Fruit fly (Drosophila melanogaster) whole organism, embryonic: ENCODE results near the gene CG13024.

Source experiments
- Ada2b ChIP-seq: fragments of 200-800 bp; sonication (Bioruptor generic); IDR thresholded peaks from 2 replicates; pipeline ENCODE4 v1.3.6; 2022; ENCODE audit warnings: missing biosample characterization, missing genetic modification characterization
- Blimp-1 ChIP-seq: fragments of 200-800 bp; sonication (Bioruptor generic); optimal IDR thresholded peaks from 3 replicates; lab custom pipeline; 2018; ENCODE audit warnings: missing biosample characterization, missing genetic modification characterization, mild to moderate bottlenecking, moderate library complexity, missing genetic modification reagents
- CG10147 ChIP-seq: fragments of 200-800 bp; sonication (Bioruptor generic); optimal IDR thresholded peaks from 2 replicates; lab custom pipeline; 2019; ENCODE audit warnings: missing biosample characterization, mild to moderate bottlenecking, missing genetic modification characterization, moderate library complexity
- CG10267 ChIP-seq: fragments of 200-800 bp; sonication (Bioruptor generic); optimal IDR thresholded peaks from 2 replicates; lab custom pipeline; 2018; ENCODE audit warnings: missing biosample characterization, mild to moderate bottlenecking, missing genetic modification characterization, moderate library complexity
- CG11504 ChIP-seq: fragments of 200-800 bp; sonication (Bioruptor generic); optimal IDR thresholded peaks from 3 replicates; lab custom pipeline; 2019; ENCODE audit warnings: missing biosample characterization, mild to moderate bottlenecking, missing genetic modification characterization, moderate library complexity
- CG12659 ChIP-seq: fragments of 200-800 bp; sonication (Bioruptor generic); optimal IDR thresholded peaks from 3 replicates; lab custom pipeline; 2017; ENCODE audit warnings: mild to moderate bottlenecking, missing biosample characterization, missing genetic modification reagents, missing genetic modification characterization
- CG13296 ChIP-seq: fragments of 200-800 bp; sonication (Bioruptor generic); optimal IDR thresholded peaks from 3 replicates; lab custom pipeline; 2018; ENCODE audit warnings: missing biosample characterization, mild to moderate bottlenecking, missing genetic modification characterization
- CG15269 ChIP-seq: fragments of 200-800 bp; sonication (Bioruptor generic); optimal IDR thresholded peaks from 2 replicates; lab custom pipeline; 2018; ENCODE audit warnings: missing biosample characterization, mild to moderate bottlenecking, missing genetic modification characterization, moderate library complexity
- CG17361 ChIP-seq: fragments of 200-800 bp; sonication (Bioruptor generic); IDR thresholded peaks from 3 replicates; pipeline ENCODE4 v1.3.6; 2022; ENCODE audit warnings: missing biosample characterization, missing genetic modification characterization
- CG17385 ChIP-seq: fragments of 200-800 bp; sonication (Bioruptor generic); optimal IDR thresholded peaks from 3 replicates; lab custom pipeline; 2018; ENCODE audit warnings: missing biosample characterization, mild to moderate bottlenecking, missing genetic modification characterization
- CG17829 ChIP-seq: fragments of 200-800 bp; optimal IDR thresholded peaks from 2 replicates; lab custom pipeline; 2019; ENCODE audit warnings: missing biosample characterization, mild to moderate bottlenecking, missing genetic modification characterization, moderate library complexity
- CG18619 ChIP-seq: fragments of 200-800 bp; sonication (Bioruptor generic); optimal IDR thresholded peaks from 3 replicates; lab custom pipeline; 2017; ENCODE audit warnings: missing biosample characterization, mild to moderate bottlenecking, missing genetic modification characterization
- CG2129 ChIP-seq: fragments of 200-800 bp; sonication (Bioruptor generic); IDR thresholded peaks from 2 replicates; pipeline ENCODE4 v1.3.6; 2022; ENCODE audit warnings: missing biosample characterization, missing genetic modification characterization; ENCODE audit not compliant: partially characterized antibody
- CG2678 ChIP-seq: fragments of 200-800 bp; sonication (Bioruptor generic); optimal IDR thresholded peaks from 3 replicates; lab custom pipeline; 2019; ENCODE audit warnings: missing biosample characterization, mild to moderate bottlenecking, missing genetic modification characterization, moderate library complexity
- CG2712 ChIP-seq: fragments of 200-800 bp; optimal IDR thresholded peaks from 3 replicates; lab custom pipeline; 2019; ENCODE audit warnings: missing biosample characterization, mild to moderate bottlenecking, missing genetic modification characterization, moderate library complexity
- CG2875 ChIP-seq: fragments of 200-800 bp; sonication (Bioruptor generic); optimal IDR thresholded peaks from 2 replicates; lab custom pipeline; 2017; ENCODE audit warnings: missing biosample characterization, mild to moderate bottlenecking, missing genetic modification characterization, missing genetic modification reagents
- CG30403 ChIP-seq: fragments of 200-800 bp; sonication (Bioruptor generic); optimal IDR thresholded peaks from 3 replicates; lab custom pipeline; 2016; ENCODE audit warnings: missing biosample characterization, missing genetic modification characterization
- CG31365 ChIP-seq: fragments of 200-800 bp; sonication (Bioruptor generic); optimal IDR thresholded peaks from 2 replicates; lab custom pipeline; 2018; ENCODE audit warnings: missing biosample characterization, mild to moderate bottlenecking, missing genetic modification characterization
- CG31441 ChIP-seq: fragments of 200-800 bp; sonication (Bioruptor generic); IDR thresholded peaks from 2 replicates; pipeline ENCODE4 v1.3.6; 2022; ENCODE audit warnings: missing biosample characterization, missing genetic modification characterization
- CG7556 ChIP-seq: fragments of 200-800 bp; sonication (Bioruptor generic); optimal IDR thresholded peaks from 2 replicates; lab custom pipeline; 2017; ENCODE audit warnings: missing biosample characterization, mild to moderate bottlenecking, missing genetic modification characterization
- CG7839 ChIP-seq: fragments of 200-800 bp; sonication (Bioruptor generic); optimal IDR thresholded peaks from 3 replicates; lab custom pipeline; 2018; ENCODE audit warnings: missing biosample characterization, mild to moderate bottlenecking, missing genetic modification characterization, moderate library complexity
- CG8924 ChIP-seq: fragments of 200-800 bp; optimal IDR thresholded peaks from 3 replicates; lab custom pipeline; 2019; ENCODE audit warnings: missing biosample characterization, mild to moderate bottlenecking, missing genetic modification characterization, moderate library complexity
- CG9437 ChIP-seq: fragments of 200-800 bp; sonication (Bioruptor generic); optimal IDR thresholded peaks from 2 replicates; lab custom pipeline; 2018; ENCODE audit warnings: missing biosample characterization, mild to moderate bottlenecking, missing genetic modification characterization
- Ets65A ChIP-seq: fragments of 200-800 bp; sonication (Bioruptor generic); peaks from one replicate; lab custom pipeline; 2016; ENCODE audit warnings: missing biosample characterization, missing genetic modification characterization
- Hr51 ChIP-seq, 2 experiments: fragments of 200-800 bp; sonication (Bioruptor generic); optimal IDR thresholded peaks; 2 replicates in 1 of 2; 3 replicates in 1 of 2; lab custom pipeline; 2016 to 2018; ENCODE audit warnings: missing biosample characterization in 2 of 2, missing genetic modification characterization in 2 of 2, mild to moderate bottlenecking in 1 of 2, moderate library complexity in 1 of 2
- Nf-YC ChIP-seq: fragments of 200-800 bp; optimal IDR thresholded peaks from 3 replicates; lab custom pipeline; 2019; ENCODE audit warnings: missing biosample characterization, mild to moderate bottlenecking, missing genetic modification characterization, moderate library complexity
- Oli ChIP-seq: fragments of 200-800 bp; sonication (Bioruptor generic); optimal IDR thresholded peaks from 2 replicates; lab custom pipeline; 2018; ENCODE audit warnings: missing biosample characterization, mild to moderate bottlenecking, missing genetic modification characterization, moderate library complexity
- Ptx1 ChIP-seq: fragments of 200-800 bp; sonication (Bioruptor generic); IDR thresholded peaks from 2 replicates; pipeline ENCODE4 v1.3.6; 2022; ENCODE audit warnings: missing biosample characterization, missing genetic modification characterization
- Sox100B ChIP-seq: fragments of 200-800 bp; sonication (Bioruptor generic); optimal IDR thresholded peaks from 3 replicates; lab custom pipeline; 2018; ENCODE audit warnings: missing biosample characterization, mild to moderate bottlenecking, missing genetic modification characterization
- Sox102F ChIP-seq: fragments of 200-800 bp; sonication (Bioruptor generic); optimal IDR thresholded peaks from 2 replicates; lab custom pipeline; 2018; ENCODE audit warnings: missing biosample characterization, mild to moderate bottlenecking, missing genetic modification characterization, moderate library complexity
- Spps ChIP-seq: fragments of 200-800 bp; sonication (Bioruptor generic); optimal IDR thresholded peaks from 2 replicates; lab custom pipeline; 2018; ENCODE audit warnings: missing biosample characterization, mild to moderate bottlenecking, missing genetic modification characterization
- Xrp1 ChIP-seq: fragments of 200-800 bp; sonication (Bioruptor generic); IDR thresholded peaks from 2 replicates; pipeline ENCODE4 v1.3.6; 2022; ENCODE audit warnings: missing biosample characterization, missing genetic modification characterization
- aop ChIP-seq: fragments of 200-800 bp; sonication (Bioruptor generic); IDR thresholded peaks from 2 replicates; pipeline ENCODE4 v1.3.6; 2022; ENCODE audit warnings: missing biosample characterization, missing genetic modification characterization
- bsh ChIP-seq, 2 experiments: fragments of 200-800 bp; sonication (Bioruptor generic); optimal IDR thresholded peaks; 2 replicates each; lab custom pipeline; 2017 to 2018; ENCODE audit warnings: mild to moderate bottlenecking in 2 of 2, missing biosample characterization in 2 of 2, missing genetic modification characterization in 2 of 2, moderate library complexity in 1 of 2
- chif ChIP-seq, 2 experiments: fragments of 200-800 bp; sonication (Bioruptor generic); optimal IDR thresholded peaks; 3 replicates each; lab custom pipeline; 2016; ENCODE audit warnings: missing biosample characterization in 2 of 2, missing genetic modification characterization in 2 of 2
- dm ChIP-seq: fragments of 200-800 bp; sonication (Bioruptor generic); optimal IDR thresholded peaks from 3 replicates; lab custom pipeline; 2016; ENCODE audit warnings: missing biosample characterization, missing genetic modification characterization
- fd96Cb ChIP-seq: fragments of 200-800 bp; sonication (Bioruptor generic); optimal IDR thresholded peaks from 2 replicates; lab custom pipeline; 2018; ENCODE audit warnings: missing biosample characterization, mild to moderate bottlenecking, missing genetic modification characterization, moderate library complexity
- fu2 ChIP-seq: fragments of 200-800 bp; sonication (Bioruptor generic); optimal IDR thresholded peaks from 2 replicates; lab custom pipeline; 2016; ENCODE audit warnings: missing biosample characterization, missing genetic modification characterization
- gem ChIP-seq: fragments of 200-800 bp; sonication (Bioruptor generic); optimal IDR thresholded peaks from 2 replicates; lab custom pipeline; 2019; ENCODE audit warnings: missing biosample characterization, mild to moderate bottlenecking, missing genetic modification characterization, moderate library complexity
- ind ChIP-seq: fragments of 200-800 bp; sonication (Bioruptor generic); optimal IDR thresholded peaks from 3 replicates; lab custom pipeline; 2016; ENCODE audit warnings: missing biosample characterization, missing genetic modification characterization
- ken ChIP-seq: fragments of 200-800 bp; sonication (Bioruptor generic); IDR thresholded peaks from 3 replicates; pipeline ENCODE4 v1.3.6; 2022; ENCODE audit warnings: missing biosample characterization, missing genetic modification characterization
- lola ChIP-seq, 3 experiments: fragments of >200 bp in 2 of 3; fragments of 200-800 bp in 1 of 3; sonication (Bioruptor generic) in 1 of 3; optimal IDR thresholded peaks; 2 replicates each; lab custom pipeline; 2017 to 2019; ENCODE audit warnings: missing biosample characterization in 3 of 3, missing genetic modification characterization in 3 of 3, mild to moderate bottlenecking in 1 of 3, moderate library complexity in 1 of 3
- nmo ChIP-seq: fragments of 200-800 bp; sonication (Bioruptor generic); optimal IDR thresholded peaks from 2 replicates; lab custom pipeline; 2018; ENCODE audit warnings: missing biosample characterization, mild to moderate bottlenecking, missing genetic modification characterization, moderate library complexity
- sisA ChIP-seq: fragments of 200-800 bp; sonication (Bioruptor generic); IDR thresholded peaks from 2 replicates; pipeline ENCODE4 v1.3.6; 2022; ENCODE audit warnings: missing biosample characterization, missing genetic modification characterization
- slou ChIP-seq: fragments of 200-800 bp; sonication (Bioruptor generic); optimal IDR thresholded peaks from 3 replicates; lab custom pipeline; 2016; ENCODE audit warnings: missing biosample characterization, missing genetic modification characterization
- tap ChIP-seq: fragments of 200-800 bp; optimal IDR thresholded peaks from 3 replicates; lab custom pipeline; 2019; ENCODE audit warnings: missing biosample characterization, mild to moderate bottlenecking, missing genetic modification characterization, moderate library complexity
- usp ChIP-seq: fragments of >200 bp; optimal IDR thresholded peaks from 2 replicates; lab custom pipeline; 2017; ENCODE audit warnings: missing biosample characterization, missing genetic modification characterization

Gene CG13024

dm6 chr3L:16829983-16830382 lies 1.1 kb upstream of the CG13024 start (continued):
- TF ChIP-seq Ets65A (GFP tag; lab: Kevin White, UChicago) = peak; percentile 87
- TF ChIP-seq ken (GFP tag; lab: Robert Waterston, UW) = 0 out of 3 replicates have a peak, but pooled peaks have one; percentile 15
- TF ChIP-seq Blimp-1 (GFP tag; lab: Kevin White, UChicago) = peak; percentile 59

- TF ChIP-seq CG7556 (GFP tag; lab: Kevin White, UChicago) = peak; percentile 47
- TF ChIP-seq Sox100B (GFP tag; lab: Kevin White, UChicago) = peak; percentile 13
- TF ChIP-seq CG8924 (tag; lab: Kevin White, UChicago) = peak; percentile 29
- TF ChIP-seq CG11504 (tag; lab: Kevin White, UChicago) = peak; percentile 73
- TF ChIP-seq CG12659 = peak; percentile 8
- TF ChIP-seq nmo (GFP tag; lab: Kevin White, UChicago) = peak; percentile 45
- TF ChIP-seq CG17829 (tag; lab: Kevin White, UChicago) = peak; percentile 19
- TF ChIP-seq Ptx1 (GFP tag; lab: Robert Waterston, UW) = peak; percentile 45
- no peak for TF ChIP-seq slou (GFP tag; lab: Kevin White, UChicago)
- no peak for TF ChIP-seq ind (GFP tag; lab: Kevin White, UChicago)
- TF ChIP-seq fd96Cb (tag; lab: Kevin White, UChicago) = peak; percentile 7
- peak; percentile 52 for TF ChIP-seq Nf-YC (tag; lab: Kevin White, UChicago)
- TF ChIP-seq fu2 (GFP tag; lab: Kevin White, UChicago) = no peak
- TF ChIP-seq chif (GFP tag; optimal IDR thresholded peaks at IDR 0.05; lab: Kevin White, UChicago) = no peak
- TF ChIP-seq CG10147 = no peak
- no peak for TF ChIP-seq dm (GFP tag; lab: Kevin White, UChicago)
- peak; percentile 23 for TF ChIP-seq Blimp-1 (GFP tag; lab: Kevin White, UChicago)
- TF ChIP-seq CG17361 (GFP tag; lab: Robert Waterston, UW) = 0 out of 3 replicates have a peak, but pooled peaks have one; percentile 45
- peak in 1 of 2 experiments; percentile 10 for TF ChIP-seq bsh (GFP tag; optimal IDR thresholded peaks at IDR 0.05; lab: Kevin White, UChicago)
- peak in 1 of 3 experiments; percentile 16 for TF ChIP-seq lola (GFP tag; optimal IDR thresholded peaks at IDR 0.05; lab: Kevin White, UChicago)
- TF ChIP-seq Ets65A (GFP tag; lab: Kevin White, UChicago) = peak; percentile 66
- peak; percentile 20 for TF ChIP-seq CG10267 (tag; lab: Kevin White, UChicago)
- peak; percentile 38 for TF ChIP-seq CG31441
- peak; percentile 3 for TF ChIP-seq tap (tag; lab: Kevin White, UChicago)
- TF ChIP-seq sisA (GFP tag; lab: Robert Waterston, UW) = no peak
- no peak for TF ChIP-seq Spps (tag; lab: Kevin White, UChicago)
- peak; percentile 31 for TF ChIP-seq CG2712 (tag; lab: Kevin White, UChicago)
- no peak for TF ChIP-seq CG2129 (GFP tag; lab: Robert Waterston, UW)
- peak; percentile 51 for TF ChIP-seq Sox102F (GFP tag; lab: Kevin White, UChicago)
- TF ChIP-seq usp (GFP tag; lab: Kevin White, UChicago) = no peak
- peak; percentile 21; the same call in 1 of the 2 replicates for TF ChIP-seq Ada2b (GFP tag; lab: Robert Waterston, UW)
- TF ChIP-seq CG7839 = peak; percentile 56
- TF ChIP-seq Hr51 (GFP tag; optimal IDR thresholded peaks at IDR 0.05; lab: Kevin White, UChicago) = peak in 1 of 2 experiments; percentile 75
- TF ChIP-seq CG30403 (GFP tag; lab: Kevin White, UChicago) = peak; percentile 17
- no peak for TF ChIP-seq CG31365 (tag; lab: Kevin White, UChicago)
- TF ChIP-seq gem = peak; percentile 72
- no peak for TF ChIP-seq CG2875
- peak; percentile 7 for TF ChIP-seq CG18619
- TF ChIP-seq CG2678 (tag; lab: Kevin White, UChicago) = peak; percentile 45
- TF ChIP-seq Oli (tag; lab: Kevin White, UChicago) = peak; percentile 7
- peak; percentile 62 for TF ChIP-seq CG15269 (tag; lab: Kevin White, UChicago)
- peak; percentile 45 for TF ChIP-seq CG9437 (GFP tag; lab: Kevin White, UChicago)
- TF ChIP-seq CG13296 (GFP tag; lab: Kevin White, UChicago) = peak; percentile 17
- no peak for TF ChIP-seq aop (GFP tag; lab: Robert Waterston, UW)
- TF ChIP-seq CG17385 (GFP tag; lab: Kevin White, UChicago) = peak; percentile 14
- TF ChIP-seq Xrp1 (GFP tag; lab: Robert Waterston, UW) = peak; percentile 32; the same call in 1 of the 2 replicates
These were observed 3.7 kb downstream of the CG13024 start for dm6 chr3L:16825195-16825594.
